Fruit fly (Drosophila melanogaster) whole organism, embryonic: ENCODE measurements around the gene CG42579.

Experiments
- Antp ChIP-seq: fragments of 200-800 bp; sonication (Bioruptor generic); optimal IDR thresholded peaks from 3 replicates; lab custom pipeline; 2016; ENCODE audit warnings: missing biosample characterization, missing genetic modification characterization
- CG10274 ChIP-seq: fragments of 200-800 bp; sonication (Bioruptor generic); optimal IDR thresholded peaks from 3 replicates; lab custom pipeline; 2017; ENCODE audit warnings: missing biosample characterization, mild to moderate bottlenecking, missing genetic modification characterization
- CG10959 ChIP-seq: fragments of 200-800 bp; sonication (Bioruptor generic); IDR thresholded peaks from 2 replicates; pipeline ENCODE4 v1.3.6; 2022; ENCODE audit warnings: missing biosample characterization, missing genetic modification characterization
- CG11398 ChIP-seq: fragments of 200-800 bp; sonication (Bioruptor generic); optimal IDR thresholded peaks from 2 replicates; lab custom pipeline; 2016; ENCODE audit warnings: missing biosample characterization, missing genetic modification characterization
- CG11560 ChIP-seq: fragments of 200-800 bp; sonication (Bioruptor generic); IDR thresholded peaks from 3 replicates; pipeline ENCODE4 v1.3.6; 2022; ENCODE audit warnings: missing biosample characterization, missing genetic modification characterization
- CG12942 ChIP-seq: fragments of 200-800 bp; sonication (Bioruptor generic); optimal IDR thresholded peaks from 3 replicates; lab custom pipeline; 2016; ENCODE audit warnings: missing biosample characterization, missing genetic modification characterization
- CG14441 ChIP-seq: fragments of 200-800 bp; sonication (Bioruptor generic); IDR thresholded peaks from 2 replicates; pipeline ENCODE4 v1.3.6; 2022; ENCODE audit warnings: missing biosample characterization, missing genetic modification characterization
- CG15479 ChIP-seq: fragments of 200-800 bp; sonication (Bioruptor generic); optimal IDR thresholded peaks from 3 replicates; lab custom pipeline; 2019; ENCODE audit warnings: missing biosample characterization, mild to moderate bottlenecking, missing genetic modification characterization, moderate library complexity
- CG15514 ChIP-seq: fragments of 200-800 bp; sonication (Bioruptor generic); optimal IDR thresholded peaks from 3 replicates; lab custom pipeline; 2017; ENCODE audit warnings: missing biosample characterization, missing genetic modification characterization, mild to moderate bottlenecking, moderate library complexity, missing genetic modification reagents
- CG1602 ChIP-seq: fragments of 200-800 bp; sonication (Bioruptor generic); optimal IDR thresholded peaks from 3 replicates; lab custom pipeline; 2016; ENCODE audit warnings: missing biosample characterization, missing genetic modification characterization
- CG1792 ChIP-seq: fragments of 200-800 bp; sonication (Bioruptor generic); optimal IDR thresholded peaks from 2 replicates; lab custom pipeline; 2016; ENCODE audit warnings: missing biosample characterization, missing genetic modification characterization
- CG3065 ChIP-seq: fragments of 200-800 bp; sonication (Bioruptor generic); optimal IDR thresholded peaks from 2 replicates; lab custom pipeline; 2016; ENCODE audit warnings: missing biosample characterization, missing genetic modification characterization
- CG31388 ChIP-seq: fragments of 200-800 bp; sonication (Bioruptor generic); optimal IDR thresholded peaks from 2 replicates; lab custom pipeline; 2016; ENCODE audit warnings: missing biosample characterization, missing genetic modification characterization
- CG32767 ChIP-seq: fragments of 200-800 bp; sonication (Bioruptor generic); IDR thresholded peaks from 2 replicates; pipeline ENCODE4 v1.3.6; 2022; ENCODE audit warnings: missing biosample characterization, missing genetic modification characterization
- CG34422 ChIP-seq: fragments of 200-800 bp; sonication (Bioruptor generic); IDR thresholded peaks from 3 replicates; pipeline ENCODE4 v1.3.6; 2022; ENCODE audit warnings: missing biosample characterization, missing genetic modification characterization
- CG6175 ChIP-seq: fragments of 200-800 bp; sonication (Bioruptor generic); IDR thresholded peaks from 3 replicates; pipeline ENCODE4 v1.3.6; 2022; ENCODE audit warnings: missing biosample characterization, missing genetic modification characterization
- CG6791 ChIP-seq: fragments of 200-800 bp; sonication (Bioruptor generic); IDR thresholded peaks from 3 replicates; pipeline ENCODE4 v1.3.6; 2022; ENCODE audit warnings: missing biosample characterization, missing genetic modification characterization; ENCODE audit not compliant: partially characterized antibody
- CG9797 ChIP-seq: fragments of 200-800 bp; sonication (Bioruptor generic); optimal IDR thresholded peaks from 3 replicates; lab custom pipeline; 2018; ENCODE audit warnings: missing biosample characterization, mild to moderate bottlenecking, missing genetic modification characterization
- ERR ChIP-seq: fragments of 200-800 bp; sonication (Bioruptor generic); optimal IDR thresholded peaks from 2 replicates; lab custom pipeline; 2016; ENCODE audit warnings: missing biosample characterization, missing genetic modification characterization
- Hey ChIP-seq: fragments of 200-800 bp; sonication (Bioruptor generic); optimal IDR thresholded peaks from 3 replicates; lab custom pipeline; 2018; ENCODE audit warnings: missing biosample characterization, mild to moderate bottlenecking, missing genetic modification characterization
- HmgD ChIP-seq: fragments of 200-800 bp; sonication (Bioruptor generic); optimal IDR thresholded peaks from 3 replicates; lab custom pipeline; 2016; ENCODE audit warnings: missing biosample characterization, missing genetic modification characterization
- HmgZ ChIP-seq: fragments of 200-800 bp; sonication (Bioruptor generic); optimal IDR thresholded peaks from 2 replicates; lab custom pipeline; 2018; ENCODE audit warnings: missing biosample characterization, mild to moderate bottlenecking, missing genetic modification characterization
- Jarid2 ChIP-seq: fragments of 200-800 bp; sonication (Bioruptor generic); optimal IDR thresholded peaks from 3 replicates; lab custom pipeline; 2017; ENCODE audit warnings: mild to moderate bottlenecking, missing biosample characterization, missing genetic modification reagents, missing genetic modification characterization
- MTF-1 ChIP-seq: fragments of 200-800 bp; sonication (Bioruptor generic); optimal IDR thresholded peaks from 2 replicates; lab custom pipeline; 2018; ENCODE audit warnings: missing biosample characterization, mild to moderate bottlenecking, missing genetic modification characterization, borderline replicate concordance
- Mrtf ChIP-seq: fragments of 200-800 bp; sonication (Bioruptor generic); IDR thresholded peaks from 3 replicates; pipeline ENCODE4 v1.3.6; 2022; ENCODE audit warnings: missing biosample characterization, missing genetic modification characterization
- Myb ChIP-seq: fragments of 200-800 bp; sonication (Bioruptor generic); optimal IDR thresholded peaks from 2 replicates; lab custom pipeline; 2016; ENCODE audit warnings: missing biosample characterization, missing genetic modification characterization
- Rfx ChIP-seq: fragments of 200-800 bp; sonication (Bioruptor generic); IDR thresholded peaks from 2 replicates; pipeline ENCODE4 v1.3.6; 2022; ENCODE audit warnings: missing biosample characterization, missing genetic modification characterization
- Trl ChIP-seq, 3 experiments: fragments of >200 bp in 2 of 3; fragments of 200-800 bp in 1 of 3; sonication (Bioruptor generic) in 1 of 3; optimal IDR thresholded peaks; 2 replicates in 1 of 3; 3 replicates in 2 of 3; lab custom pipeline; 2016 to 2017; ENCODE audit warnings: missing biosample characterization in 1 of 3, missing genetic modification characterization in 1 of 3
- Vsx1 ChIP-seq: fragments of 200-800 bp; sonication (Bioruptor generic); optimal IDR thresholded peaks from 2 replicates; lab custom pipeline; 2017; ENCODE audit warnings: missing biosample characterization, mild to moderate bottlenecking, missing genetic modification characterization, missing genetic modification reagents
- Xbp1 ChIP-seq: fragments of 200-800 bp; sonication (Bioruptor generic); optimal IDR thresholded peaks from 3 replicates; lab custom pipeline; 2016; ENCODE audit warnings: missing biosample characterization, mild to moderate bottlenecking, missing genetic modification characterization
- ac ChIP-seq: fragments of 200-800 bp; sonication (Bioruptor generic); optimal IDR thresholded peaks from 3 replicates; lab custom pipeline; 2017; ENCODE audit warnings: missing biosample characterization, mild to moderate bottlenecking, missing genetic modification characterization
- chinmo ChIP-seq: fragments of 200-800 bp; sonication (Bioruptor generic); IDR thresholded peaks from 4 replicates; pipeline ENCODE4 v1.3.6; 2022; ENCODE audit warnings: missing biosample characterization, missing genetic modification characterization; ENCODE audit not compliant: partially characterized antibody
- dan ChIP-seq: fragments of 200-800 bp; sonication (Bioruptor generic); IDR thresholded peaks from 2 replicates; pipeline ENCODE4 v1.3.6; 2022; ENCODE audit warnings: missing biosample characterization, missing genetic modification characterization
- dmrt11E ChIP-seq: fragments of 200-800 bp; sonication (Bioruptor generic); optimal IDR thresholded peaks from 3 replicates; lab custom pipeline; 2018; ENCODE audit warnings: missing biosample characterization, mild to moderate bottlenecking, missing genetic modification characterization, moderate library complexity
- dysf ChIP-seq: fragments of 200-800 bp; sonication (Bioruptor generic); IDR thresholded peaks from 3 replicates; pipeline ENCODE4 v1.3.6; 2022; ENCODE audit warnings: missing biosample characterization, missing genetic modification characterization
- fd64A ChIP-seq: fragments of 200-800 bp; sonication (Bioruptor generic); optimal IDR thresholded peaks from 3 replicates; lab custom pipeline; 2018; ENCODE audit warnings: missing biosample characterization, mild to moderate bottlenecking, missing genetic modification characterization
- fru ChIP-seq: fragments of >200 bp; optimal IDR thresholded peaks from 2 replicates; lab custom pipeline; 2017
- gem ChIP-seq: fragments of 200-800 bp; sonication (Bioruptor generic); optimal IDR thresholded peaks from 2 replicates; lab custom pipeline; 2019; ENCODE audit warnings: missing biosample characterization, mild to moderate bottlenecking, missing genetic modification characterization, moderate library complexity
- gt ChIP-seq: fragments of 200-800 bp; sonication (Bioruptor generic); IDR thresholded peaks from 2 replicates; pipeline ENCODE4 v1.3.6; 2022; ENCODE audit warnings: missing biosample characterization, missing genetic modification characterization
- hb ChIP-seq: fragments of 200-800 bp; sonication (Bioruptor generic); IDR thresholded peaks from 3 replicates; pipeline ENCODE4 v1.3.6; 2022; ENCODE audit warnings: missing biosample characterization, missing genetic modification characterization; ENCODE audit not compliant: partially characterized antibody
- jing ChIP-seq: fragments of 200-800 bp; sonication (Bioruptor generic); optimal IDR thresholded peaks from 2 replicates; lab custom pipeline; 2018; ENCODE audit warnings: missing biosample characterization, mild to moderate bottlenecking, missing genetic modification characterization
- ken ChIP-seq: fragments of 200-800 bp; sonication (Bioruptor generic); IDR thresholded peaks from 3 replicates; pipeline ENCODE4 v1.3.6; 2022; ENCODE audit warnings: missing biosample characterization, missing genetic modification characterization
- klu ChIP-seq: fragments of 200-800 bp; sonication (Bioruptor generic); IDR thresholded peaks from 2 replicates; pipeline ENCODE4 v1.3.6; 2022; ENCODE audit warnings: missing biosample characterization, missing genetic modification characterization
- nom ChIP-seq: fragments of 200-800 bp; sonication (Bioruptor generic); optimal IDR thresholded peaks from 2 replicates; lab custom pipeline; 2017; ENCODE audit warnings: missing biosample characterization, missing genetic modification characterization, mild to moderate bottlenecking, moderate library complexity, missing genetic modification reagents
- pb ChIP-seq: fragments of 200-800 bp; sonication (Bioruptor generic); optimal IDR thresholded peaks from 3 replicates; lab custom pipeline; 2016; ENCODE audit warnings: missing biosample characterization, missing genetic modification characterization
- ranshi ChIP-seq: fragments of 200-800 bp; sonication (Bioruptor generic); IDR thresholded peaks from 2 replicates; pipeline ENCODE4 v1.3.6; 2022; ENCODE audit warnings: missing biosample characterization, missing genetic modification characterization
- sna ChIP-seq: fragments of 200-800 bp; sonication (Bioruptor generic); IDR thresholded peaks from 2 replicates; pipeline ENCODE4 v1.3.6; 2022; ENCODE audit warnings: missing biosample characterization, missing genetic modification characterization; ENCODE audit not compliant: partially characterized antibody
- stc ChIP-seq: fragments of 200-800 bp; sonication (Bioruptor generic); IDR thresholded peaks from 2 replicates; pipeline ENCODE4 v1.3.6; 2022; ENCODE audit warnings: missing biosample characterization, missing genetic modification characterization
- vnd ChIP-seq: fragments of 200-800 bp; sonication (Bioruptor generic); IDR thresholded peaks from 3 replicates; pipeline ENCODE4 v1.3.6; 2022; ENCODE audit warnings: missing biosample characterization, missing genetic modification characterization; ENCODE audit not compliant: partially characterized antibody
- wek ChIP-seq: fragments of 200-800 bp; sonication (Bioruptor generic); optimal IDR thresholded peaks from 3 replicates; lab custom pipeline; 2018; ENCODE audit warnings: missing biosample characterization, mild to moderate bottlenecking, missing genetic modification characterization, moderate library complexity

Gene CG42579

dm6 chrX:20501040-20501609 lies 26.3 kb upstream of the CG42579 start (continued):
- TF ChIP-seq Rfx (GFP tag; lab: Robert Waterston, UW) (peak; percentile 25; the same call in 1 of the 2 replicates), CG11398 (GFP tag; lab: Kevin White, UChicago) (no peak), CG14441 (GFP tag; lab: Robert Waterston, UW) (0 out of 2 replicates have a peak, but pooled peaks have one; percentile 19), ERR (GFP tag; lab: Kevin White, UChicago) (no peak), Hey (tag; lab: Kevin White, UChicago) (no peak), HmgD (GFP tag; lab: Kevin White, UChicago) (no peak), HmgZ (tag; lab: Kevin White, UChicago) (no peak), CG1602 (GFP tag; lab: Kevin White, UChicago) (no peak), ken (GFP tag; lab: Robert Waterston, UW) (no peak), CG15514 (GFP tag; lab: Kevin White, UChicago) (no peak), Trl (optimal IDR thresholded peaks at IDR 0.05; lab: Kevin White, UChicago) (no peak), Trl (GFP tag; optimal IDR thresholded peaks at IDR 0.05; lab: Kevin White, UChicago) (peak; percentile 39), CG11560 (tag; lab: Robert Waterston, UW) (no peak), CG31388 (GFP tag; lab: Kevin White, UChicago) (no peak), MTF-1 (GFP tag; lab: Kevin White, UChicago) (no peak), CG32767 (GFP tag; lab: Robert Waterston, UW) (no peak), stc (GFP tag; lab: Robert Waterston, UW) (0 out of 2 replicates have a peak, but pooled peaks have one; percentile 24), CG12942 (no peak), Myb (GFP tag; lab: Kevin White, UChicago) (no peak), fd64A (no peak), wek (GFP tag; lab: Kevin White, UChicago) (no peak), CG10274 (GFP tag; lab: Kevin White, UChicago) (no peak), CG1792 (GFP tag; lab: Kevin White, UChicago) (no peak), CG10959 (GFP tag; lab: Robert Waterston, UW) (no peak), CG34422 (GFP tag; lab: Robert Waterston, UW) (0 out of 3 replicates have a peak, but pooled peaks have one; percentile 32), CG6791 (GFP tag; lab: Robert Waterston, UW) (no peak), nom (GFP tag; lab: Kevin White, UChicago) (peak; percentile 76), CG3065 (GFP tag; lab: Kevin White, UChicago) (no peak), Xbp1 (GFP tag; lab: Kevin White, UChicago) (peak; percentile 51), pb (GFP tag; lab: Kevin White, UChicago) (no peak), CG6175 (GFP tag; lab: Robert Waterston, UW) (no peak), CG15479 (GFP tag; lab: Kevin White, UChicago) (no peak), ranshi (GFP tag; lab: Robert Waterston, UW) (no peak), Mrtf (GFP tag; lab: Robert Waterston, UW) (no peak), ac (no peak), dysf (GFP tag; lab: Robert Waterston, UW) (peak; percentile 42; the same call in 1 of the 3 replicates), Jarid2 (GFP tag; lab: Kevin White, UChicago) (no peak), hb (GFP tag; lab: Robert Waterston, UW) (no peak), CG9797 (GFP tag; lab: Kevin White, UChicago) (no peak), chinmo (GFP tag; lab: Robert Waterston, UW) (no peak), sna (GFP tag; lab: Robert Waterston, UW) (no peak), vnd (GFP tag; lab: Robert Waterston, UW) (no peak), fru (lab: Kevin White, UChicago) (no peak), klu (GFP tag; lab: Robert Waterston, UW) (no peak), jing (no peak), Vsx1 (no peak), Antp (GFP tag; lab: Kevin White, UChicago) (peak; percentile 21), gem (tag; lab: Kevin White, UChicago) (peak; percentile 71), gt (no peak), dan (no peak), dmrt11E (peak; percentile 45)
